Fruit fly (Drosophila melanogaster): Measurements from ENCODE around the gene CG3651.

The CG3651 gene

DNA sequence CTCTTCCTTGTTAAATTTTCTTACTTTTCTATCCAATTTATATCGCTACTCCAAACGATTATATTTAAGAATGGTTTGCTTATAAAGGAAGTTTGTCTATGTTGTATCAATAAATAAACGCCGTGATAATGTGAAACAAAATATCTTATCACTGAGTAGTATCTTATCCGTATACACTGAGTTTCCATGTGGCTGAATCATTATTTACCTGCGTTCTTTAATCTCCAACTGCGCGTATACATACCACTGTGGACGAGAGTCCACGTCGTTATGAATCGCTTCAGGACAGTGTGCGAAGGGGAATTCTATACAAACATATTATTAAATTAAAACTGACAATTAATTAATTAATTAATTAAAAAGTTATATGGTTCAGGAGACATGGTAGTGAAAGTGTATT, 18.2 kb downstream of the CG3651 start:
- TF ChIP-seq CG9705 (GFP tag; optimal IDR thresholded peaks at IDR 0.05) (no peak), Myc (optimal IDR thresholded peaks at IDR 0.05) (no peak), Sp1 (GFP tag; optimal IDR thresholded peaks at IDR 0.05) (no peak), Mio (GFP tag; optimal IDR thresholded peaks at IDR 0.05) (no peak), br (GFP tag; optimal IDR thresholded peaks at IDR 0.05) (peak; percentile 29), CrebA (GFP tag; optimal IDR thresholded peaks at IDR 0.05; ENCODE audit: borderline replicate concordance) (no peak), fru (GFP tag; optimal IDR thresholded peaks at IDR 0.05) (no peak)

DNA sequence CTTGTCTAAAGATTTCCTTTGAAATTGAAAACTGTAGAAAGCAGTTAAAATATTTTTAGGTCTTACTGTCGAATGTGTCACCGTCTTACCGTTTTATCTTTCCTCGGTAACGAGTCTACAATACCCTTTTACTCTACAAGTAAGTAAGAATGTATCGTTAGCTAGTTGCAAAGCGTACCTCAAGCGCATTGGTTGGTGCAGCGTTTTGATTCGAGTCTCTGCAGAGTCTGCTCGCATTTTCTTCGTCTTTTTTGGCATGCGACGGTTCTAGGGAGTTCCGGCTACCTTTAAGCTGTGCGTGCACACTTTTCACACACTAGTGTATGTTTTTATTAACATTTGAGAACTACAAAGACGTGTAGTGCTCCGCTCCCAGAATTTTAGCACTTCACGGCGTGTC, 18.8 kb downstream of the CG3651 start:
- no peak for TF ChIP-seq Jra (GFP tag; optimal IDR thresholded peaks at IDR 0.05)

DNA sequence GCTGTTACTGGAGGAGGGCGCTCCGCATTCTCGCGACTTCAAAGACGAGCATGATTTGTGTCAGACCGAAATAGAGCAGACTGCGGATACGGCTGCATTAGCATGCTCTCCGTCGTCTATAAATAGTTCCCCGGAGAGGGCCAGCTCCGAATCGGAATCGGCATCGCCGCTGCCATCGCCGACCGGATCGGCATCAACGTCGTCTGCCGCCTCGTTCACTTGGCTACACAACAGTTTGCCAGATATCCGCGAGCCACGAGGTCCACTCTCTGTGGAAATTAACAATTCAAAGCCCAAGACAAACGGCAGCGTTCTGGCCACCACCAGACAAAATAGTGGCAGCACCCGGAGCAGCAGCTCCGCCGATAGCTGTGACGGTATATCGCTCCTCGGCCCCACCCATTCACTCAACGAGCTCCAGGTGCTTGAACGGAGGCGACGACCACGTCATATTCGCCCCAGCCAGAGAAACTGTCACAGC, 21.6 kb downstream of the CG3651 start:
- TF ChIP-seq usp (GFP tag; optimal IDR thresholded peaks at IDR 0.05): no peak
- TF ChIP-seq pan (optimal IDR thresholded peaks at IDR 0.05): no peak
- TF ChIP-seq CG32264 (GFP tag; optimal IDR thresholded peaks at IDR 0.05): no peak
- no peak for TF ChIP-seq Abd-B (GFP tag; optimal IDR thresholded peaks at IDR 0.05)
- no peak for TF ChIP-seq CrebA (GFP tag; optimal IDR thresholded peaks at IDR 0.05; ENCODE audit: borderline replicate concordance)
- no peak for TF ChIP-seq lola (GFP tag; optimal IDR thresholded peaks at IDR 0.05)
- TF ChIP-seq GATAd (GFP tag; optimal IDR thresholded peaks at IDR 0.05): no peak
- no peak for TF ChIP-seq tai (GFP tag; optimal IDR thresholded peaks at IDR 0.05)
- no peak for TF ChIP-seq Rel (GFP tag; optimal IDR thresholded peaks at IDR 0.05)
- no peak for TF ChIP-seq Rel (tag; optimal IDR thresholded peaks at IDR 0.05)
- no peak for TF ChIP-seq br (GFP tag; optimal IDR thresholded peaks at IDR 0.05)
- TF ChIP-seq CG9705 (GFP tag; optimal IDR thresholded peaks at IDR 0.05): no peak
- TF ChIP-seq Vsx2 (GFP tag; optimal IDR thresholded peaks at IDR 0.05; ENCODE audit: partially characterized antibody): no peak
- TF ChIP-seq Mio (GFP tag; optimal IDR thresholded peaks at IDR 0.05): no peak
- no peak for TF ChIP-seq sage (GFP tag; optimal IDR thresholded peaks at IDR 0.05)
- TF ChIP-seq Myc (optimal IDR thresholded peaks at IDR 0.05): no peak
- no peak for TF ChIP-seq dsf (GFP tag; optimal IDR thresholded peaks at IDR 0.05; ENCODE audit: borderline replicate concordance)
- no peak for TF ChIP-seq rgr (GFP tag; optimal IDR thresholded peaks at IDR 0.05)
- TF ChIP-seq Dfd (GFP tag; optimal IDR thresholded peaks at IDR 0.05): no peak
- TF ChIP-seq Sp1 (GFP tag; optimal IDR thresholded peaks at IDR 0.05): no peak
- TF ChIP-seq fru (GFP tag; optimal IDR thresholded peaks at IDR 0.05): no peak

DNA sequence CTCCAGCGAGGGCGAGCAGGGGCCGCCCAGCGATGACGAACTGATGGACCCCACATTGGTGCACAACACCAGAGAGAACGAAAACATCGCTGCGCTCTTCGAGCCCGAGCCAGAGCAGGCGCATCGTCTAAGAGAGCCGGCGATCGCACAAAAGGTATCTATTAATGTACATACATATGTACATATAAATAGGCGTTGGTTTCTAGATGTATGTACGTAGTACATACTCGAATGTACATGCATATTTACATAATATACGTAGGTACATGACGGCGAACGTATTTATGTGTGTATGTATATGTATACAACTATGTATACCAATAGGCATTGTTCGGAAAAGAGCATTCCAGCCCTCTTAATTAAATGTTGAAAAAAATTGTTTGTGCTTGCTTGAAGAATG, 23.0 kb downstream of the CG3651 start:
- TF ChIP-seq Hr83 (GFP tag; optimal IDR thresholded peaks at IDR 0.05; ENCODE audit: poor library complexity, severe bottlenecking) (no peak), Rel (GFP tag; optimal IDR thresholded peaks at IDR 0.05) (no peak), Rel (tag; optimal IDR thresholded peaks at IDR 0.05) (no peak), ey (GFP tag; optimal IDR thresholded peaks at IDR 0.05) (no peak), GATAd (GFP tag; optimal IDR thresholded peaks at IDR 0.05) (no peak), lola (GFP tag; optimal IDR thresholded peaks at IDR 0.05) (no peak), N (GFP tag; optimal IDR thresholded peaks at IDR 0.05) (no peak), h (GFP tag; optimal IDR thresholded peaks at IDR 0.05) (no peak), dmrt93B (GFP tag; optimal IDR thresholded peaks at IDR 0.05) (no peak), Abd-B (GFP tag; optimal IDR thresholded peaks at IDR 0.05) (no peak), Dfd (GFP tag; optimal IDR thresholded peaks at IDR 0.05) (no peak), Hnf4 (GFP tag; optimal IDR thresholded peaks at IDR 0.05) (no peak), dsf (GFP tag; optimal IDR thresholded peaks at IDR 0.05; ENCODE audit: borderline replicate concordance) (no peak)

DNA sequence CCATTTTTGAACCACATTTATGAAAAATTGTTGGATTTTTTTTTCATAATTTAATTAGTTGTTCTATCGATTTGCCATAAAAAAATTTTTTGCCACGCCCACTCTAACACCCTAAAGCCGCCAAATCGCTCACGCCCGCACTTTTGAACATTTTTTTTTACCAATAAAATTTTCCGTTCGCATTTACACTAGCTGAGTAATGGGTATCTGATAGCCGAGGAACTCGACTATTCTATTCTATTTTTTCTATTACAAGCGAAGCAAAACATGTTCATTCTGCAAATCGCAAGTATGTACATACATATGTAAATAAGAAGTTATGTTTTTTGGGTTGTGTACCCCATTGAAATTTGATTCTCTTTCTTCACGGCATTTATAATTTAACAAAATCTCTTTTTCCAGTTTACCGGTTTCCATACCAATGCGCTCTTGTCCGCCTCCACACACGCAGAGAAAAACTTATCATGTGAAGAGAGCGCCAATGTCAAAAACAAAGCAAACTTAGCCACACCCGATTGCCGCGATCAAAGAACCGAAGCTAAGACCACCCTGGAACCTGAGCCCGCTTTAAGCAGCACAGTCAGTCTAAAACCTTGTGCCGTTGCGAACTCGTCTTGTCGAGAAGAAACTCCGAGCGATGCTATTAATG, 24.3 kb downstream of the CG3651 start:
- TF ChIP-seq Hr78 (GFP tag; optimal IDR thresholded peaks at IDR 0.05) (no peak), rgr (GFP tag; optimal IDR thresholded peaks at IDR 0.05) (no peak), Vsx2 (GFP tag; optimal IDR thresholded peaks at IDR 0.05; ENCODE audit: partially characterized antibody) (no peak), CG32264 (GFP tag; optimal IDR thresholded peaks at IDR 0.05) (no peak), Dfd (GFP tag; optimal IDR thresholded peaks at IDR 0.05) (peak; percentile 72)

DNA sequence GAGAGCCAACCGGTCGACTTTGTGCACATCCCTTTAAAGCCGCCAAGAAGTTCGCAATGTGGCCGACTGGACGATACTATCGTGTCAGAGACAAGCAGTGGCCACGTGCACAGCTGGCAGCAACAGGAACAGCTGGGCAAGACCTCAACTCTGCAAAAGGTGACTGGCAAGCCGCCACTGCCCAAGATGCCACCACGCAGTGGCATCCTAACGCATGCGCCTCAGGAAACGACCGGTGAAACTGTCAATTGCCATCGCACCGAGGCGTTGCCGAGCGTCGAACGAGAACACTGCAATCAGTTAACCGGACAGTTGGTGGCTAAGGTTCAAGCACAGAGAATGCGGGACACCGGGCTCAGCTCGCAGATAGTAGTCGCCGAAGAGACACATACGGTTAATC, 25.1 kb downstream of the CG3651 start:
- TF ChIP-seq sv (GFP tag; optimal IDR thresholded peaks at IDR 0.05) (no peak), Dif (GFP tag; optimal IDR thresholded peaks at IDR 0.05; ENCODE audit: partially characterized antibody) (peak; percentile 8), Hnf4 (GFP tag; optimal IDR thresholded peaks at IDR 0.05) (no peak), h (GFP tag; optimal IDR thresholded peaks at IDR 0.05) (no peak)
